Fruit fly (Drosophila melanogaster) whole organism, adult: ENCODE measurements around the gene Tpst.

Source experiments
- CG12768 ChIP-seq: fragments of 200-800 bp; sonication (Bioruptor generic); optimal IDR thresholded peaks from 2 replicates; lab custom pipeline; 2017; ENCODE audit warnings: missing biosample characterization, missing genetic modification characterization, mild to moderate bottlenecking, moderate library complexity, missing genetic modification reagents
- CG14711 ChIP-seq: fragments of 200-800 bp; sonication (Bioruptor generic); optimal IDR thresholded peaks from 2 replicates; lab custom pipeline; 2018; ENCODE audit warnings: missing biosample characterization, mild to moderate bottlenecking, missing genetic modification characterization, moderate library complexity
- CG1620 ChIP-seq: fragments of 200-800 bp; sonication (Bioruptor generic); optimal IDR thresholded peaks from 2 replicates; lab custom pipeline; 2016; ENCODE audit warnings: missing biosample characterization, missing genetic modification characterization
- CG33017 ChIP-seq: fragments of 200-800 bp; sonication (Bioruptor generic); optimal IDR thresholded peaks from 2 replicates; lab custom pipeline; 2018; ENCODE audit warnings: missing biosample characterization, mild to moderate bottlenecking, missing genetic modification characterization, moderate library complexity
- CG5204 ChIP-seq: fragments of 200-800 bp; sonication (Bioruptor generic); optimal IDR thresholded peaks from 2 replicates; lab custom pipeline; 2016; ENCODE audit warnings: missing biosample characterization, missing genetic modification characterization
- CG7101 ChIP-seq: fragments of 200-800 bp; sonication (Bioruptor generic); optimal IDR thresholded peaks from 2 replicates; lab custom pipeline; 2018; ENCODE audit warnings: missing biosample characterization, mild to moderate bottlenecking, missing genetic modification characterization, moderate library complexity
- cnc ChIP-seq, 2 experiments: fragments of >200 bp; optimal IDR thresholded peaks; 2 replicates each; lab custom pipeline; 2017
- kay ChIP-seq: fragments of 200-800 bp; sonication (Bioruptor generic); peaks from one replicate; lab custom pipeline; 2016; ENCODE audit warnings: missing biosample characterization, missing genetic modification characterization, borderline replicate concordance
- ovo ChIP-seq: fragments of 200-800 bp; sonication (Bioruptor generic); optimal IDR thresholded peaks from 2 replicates; lab custom pipeline; 2016; ENCODE audit warnings: missing biosample characterization, missing genetic modification characterization

DNA sequence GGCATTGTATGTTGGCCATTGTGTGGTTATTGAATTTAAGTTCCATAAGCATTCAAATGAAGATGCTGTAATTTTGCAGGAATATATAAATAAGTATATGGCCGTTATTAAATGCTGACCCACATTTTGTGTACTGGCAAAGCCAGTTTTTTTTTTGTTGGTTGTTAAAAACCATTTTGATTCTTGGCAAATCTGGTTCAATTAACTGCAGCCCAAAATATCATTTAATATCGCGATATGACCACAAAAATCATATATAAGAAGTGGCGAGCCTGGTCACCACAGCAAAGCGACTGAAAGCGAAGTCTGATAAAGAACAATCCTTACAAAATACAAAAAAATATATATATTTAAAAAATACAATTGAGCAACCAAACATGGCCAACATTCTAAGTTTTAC is 7.5 kb upstream of the Tpst start, which contains the start of gene CG32631:
- TF ChIP-seq CG33017 (tag; lab: Kevin White, UChicago) (no peak), kay (GFP tag; lab: Kevin White, UChicago) (no peak), CG12768 (GFP tag; lab: Kevin White, UChicago) (no peak), CG5204 (GFP tag; lab: Kevin White, UChicago) (no peak), cnc (optimal IDR thresholded peaks at IDR 0.05; lab: Kevin White, UChicago) (no peak), CG14711 (tag; lab: Kevin White, UChicago) (no peak), ovo (GFP tag; lab: Kevin White, UChicago) (no peak), CG7101 (tag; lab: Kevin White, UChicago) (no peak), CG1620 (GFP tag; lab: Kevin White, UChicago) (no peak)
